Worm (Caenorhabditis elegans) whole organism, mixed stage, embryonic: ENCODE data around the gene K09F6.13.

Experiments
- ceh-43 ChIP-seq: fragments of 200-800 bp; sonication (Bioruptor generic); optimal IDR thresholded peaks from 2 replicates; lab custom pipeline; 2018; ENCODE audit warnings: mild to moderate bottlenecking, missing genetic modification characterization, moderate library complexity, missing compliant biosample characterization
- lsy-2 ChIP-seq: fragments of 150-350 bp; optimal IDR thresholded peaks from 2 replicates; lab custom pipeline; 2014; ENCODE audit warnings: missing biosample characterization, missing genetic modification characterization
- mls-2 ChIP-seq: sonication (generic microtip); optimal IDR thresholded peaks from 2 replicates; lab custom pipeline; 2016; ENCODE audit warnings: mild to moderate bottlenecking, missing genetic modification characterization, moderate library complexity, missing compliant biosample characterization
- nhr-237 ChIP-seq: fragments of 150-350 bp; optimal IDR thresholded peaks from 2 replicates; lab custom pipeline; 2014; ENCODE audit warnings: missing biosample characterization, missing genetic modification characterization
- nhr-76 ChIP-seq: sonication (generic microtip); optimal IDR thresholded peaks from 2 replicates; lab custom pipeline; 2017; ENCODE audit warnings: missing biosample characterization, missing genetic modification characterization
- snpc-4 ChIP-seq: fragments of 150-350 bp; optimal IDR thresholded peaks from 2 replicates; lab custom pipeline; 2014; ENCODE audit warnings: missing biosample characterization, missing genetic modification characterization
- unc-39 ChIP-seq: fragments of 150-350 bp; optimal IDR thresholded peaks from 2 replicates; lab custom pipeline; 2014; ENCODE audit warnings: missing biosample characterization, missing genetic modification characterization
- unc-62 ChIP-seq: fragments of 150-350 bp; optimal IDR thresholded peaks from 2 replicates; lab custom pipeline; 2014; ENCODE audit warnings: missing biosample characterization, missing genetic modification reagents, missing genetic modification characterization
- ztf-11 ChIP-seq: fragments of 150-350 bp; optimal IDR thresholded peaks from 2 replicates; lab custom pipeline; 2014; ENCODE audit warnings: missing biosample characterization, missing genetic modification characterization

ce11 chrII:2317883-2318357 lies 29.0 kb downstream of the K09F6.13 start, which contains the start of the genes ZK1240.5 and ZK1240.9:
- TF ChIP-seq nhr-237 (tag; lab: Kevin White, UChicago) (no peak), unc-62 (no peak), unc-39 (no peak), ztf-11 (tag; lab: Kevin White, UChicago) (no peak), snpc-4 (tag; lab: Kevin White, UChicago) (no peak), ceh-43 (GFP tag; lab: Kevin White, UChicago) (no peak), mls-2 (tag; lab: Kevin White, UChicago) (no peak), nhr-76 (no peak), lsy-2 (tag; lab: Kevin White, UChicago) (no peak)
